Worm (Caenorhabditis elegans): Measurements from ENCODE around the gene F40G12.2.

DNA sequence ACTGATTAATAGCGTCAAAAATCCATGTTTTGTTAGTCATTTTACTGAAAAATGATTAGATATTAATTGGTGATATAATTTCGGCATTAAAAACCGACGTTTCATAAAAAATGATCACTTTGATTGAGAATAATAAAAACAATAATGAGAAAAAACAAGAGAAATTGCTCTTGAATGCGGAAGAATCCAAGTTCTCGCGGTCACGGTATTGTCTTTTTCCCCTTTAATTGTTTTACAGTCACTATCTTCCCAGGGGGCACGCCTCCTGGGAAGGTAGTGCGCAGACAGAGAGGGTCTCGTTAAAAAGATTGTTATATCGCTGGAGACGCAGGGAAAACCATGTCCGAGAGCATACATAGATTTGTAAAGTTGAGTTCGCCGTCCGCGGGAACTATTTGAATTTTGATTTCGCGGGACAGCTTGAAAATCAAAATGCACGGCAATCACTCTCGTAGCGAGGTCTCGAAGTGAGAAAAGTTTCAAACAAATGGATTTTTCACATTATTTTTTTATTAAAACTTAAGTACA lies 33.0 kb upstream of the F40G12.2 start, which contains the start of gene F14D7.2:
- TF ChIP-seq nhr-237 (tag; optimal IDR thresholded peaks at IDR 0.05) (no peak), pha-4 (tag; optimal IDR thresholded peaks at IDR 0.05) (no peak), ham-2 (GFP tag; optimal IDR thresholded peaks at IDR 0.05) (no peak), unc-62 (GFP tag; optimal IDR thresholded peaks at IDR 0.05) (no peak), unc-120 (tag; optimal IDR thresholded peaks at IDR 0.05; ENCODE audit: poor library complexity, severe bottlenecking) (no peak), ceh-39 (tag; optimal IDR thresholded peaks at IDR 0.05) (no peak), sem-2 (GFP tag; optimal IDR thresholded peaks at IDR 0.05) (no peak), snpc-4 (tag; optimal IDR thresholded peaks at IDR 0.05) (no peak), ces-1 (GFP tag; optimal IDR thresholded peaks at IDR 0.05) (no peak), elt-3 (tag; optimal IDR thresholded peaks at IDR 0.05) (no peak), mep-1 (tag; optimal IDR thresholded peaks at IDR 0.05) (no peak), bed-3 (GFP tag; optimal IDR thresholded peaks at IDR 0.05) (no peak), nhr-28 (tag; optimal IDR thresholded peaks at IDR 0.05) (no peak)
